Fruit fly (Drosophila melanogaster): Measurements from ENCODE around the gene Or98b.
A peak's percentile ranks its signal among the peaks of the same experiment; 100 is the strongest.

Or98b gene

dm6 chr3R:28336046-28336771, 15.8 kb upstream of the Or98b start, which contains the start of gene larp (continued):
- TF ChIP-seq peb (GFP tag; IDR thresholded peaks at IDR 0.05), result no peak
- TF ChIP-seq CG31365 (tag; optimal IDR thresholded peaks at IDR 0.05), result no peak
- peak; percentile 87 for TF ChIP-seq dm (GFP tag; optimal IDR thresholded peaks at IDR 0.05)
- peak; percentile 36 for TF ChIP-seq Meics (GFP tag; optimal IDR thresholded peaks at IDR 0.05)
- no peak for TF ChIP-seq Ravus (GFP tag; IDR thresholded peaks at IDR 0.05)
- TF ChIP-seq Dad (GFP tag; optimal IDR thresholded peaks at IDR 0.05), result peak; percentile 55
- TF ChIP-seq CG18011 (GFP tag; optimal IDR thresholded peaks at IDR 0.05), result no peak
- no peak for TF ChIP-seq Deaf1 (tag; optimal IDR thresholded peaks at IDR 0.05)
- no peak for TF ChIP-seq CG12071 (GFP tag; optimal IDR thresholded peaks at IDR 0.05)
- no peak for TF ChIP-seq Hr78 (GFP tag; optimal IDR thresholded peaks at IDR 0.05)
- TF ChIP-seq luna (GFP tag; optimal IDR thresholded peaks at IDR 0.05), result peak; percentile 58
- TF ChIP-seq da (GFP tag; optimal IDR thresholded peaks at IDR 0.05), result peak; percentile 27
- TF ChIP-seq E2f2 (GFP tag; IDR thresholded peaks at IDR 0.05), result peak; percentile 84
- peak; percentile 75 for TF ChIP-seq Chrac-16 (GFP tag; optimal IDR thresholded peaks at IDR 0.05)
- TF ChIP-seq ac (GFP tag; optimal IDR thresholded peaks at IDR 0.05), result no peak
- peak; percentile 83 for TF ChIP-seq CG11456 (GFP tag; IDR thresholded peaks at IDR 0.05)
- peak; percentile 49 for TF ChIP-seq CG1602 (GFP tag; optimal IDR thresholded peaks at IDR 0.05)
- TF ChIP-seq gsb-n (tag; optimal IDR thresholded peaks at IDR 0.05), result peak; percentile 28
- TF ChIP-seq Camta (GFP tag; optimal IDR thresholded peaks at IDR 0.05), result peak; percentile 45
- peak; percentile 50; the same call in 1 of the 3 replicates for TF ChIP-seq so (GFP tag; IDR thresholded peaks at IDR 0.05)
- no peak for TF ChIP-seq Trl (optimal IDR thresholded peaks at IDR 0.05)
- peak; percentile 43 for TF ChIP-seq Trl (GFP tag; optimal IDR thresholded peaks at IDR 0.05)
- TF ChIP-seq CG31224 (GFP tag; IDR thresholded peaks at IDR 0.05), result peak; percentile 50; the same call in 1 of the 2 replicates
- TF ChIP-seq her (GFP tag; optimal IDR thresholded peaks at IDR 0.05), result no peak
- TF ChIP-seq B-H2 (GFP tag; optimal IDR thresholded peaks at IDR 0.05), result peak; percentile 77
- TF ChIP-seq CG4360 (GFP tag; IDR thresholded peaks at IDR 0.05), result no peak
- TF ChIP-seq Stat92E (GFP tag; optimal IDR thresholded peaks at IDR 0.05), result no peak
- peak; percentile 73 for TF ChIP-seq YL-1 (GFP tag; optimal IDR thresholded peaks at IDR 0.05)
- peak; percentile 53 for TF ChIP-seq Awh (GFP tag; IDR thresholded peaks at IDR 0.05)
- TF ChIP-seq Sry-δ (GFP tag; optimal IDR thresholded peaks at IDR 0.05), result peak; percentile 92
- no peak for TF ChIP-seq CG2199 (GFP tag; IDR thresholded peaks at IDR 0.05)
- peak; percentile 82 for TF ChIP-seq Mad (GFP tag; optimal IDR thresholded peaks at IDR 0.05)
- peak; percentile 73 for TF ChIP-seq CG11085 (GFP tag; IDR thresholded peaks at IDR 0.05)
- TF ChIP-seq CG17802 (tag; optimal IDR thresholded peaks at IDR 0.05), result peak; percentile 50
- TF ChIP-seq h (optimal IDR thresholded peaks at IDR 0.05), result no peak
- no peak for TF ChIP-seq rib (GFP tag; IDR thresholded peaks at IDR 0.05)
- peak; percentile 63; the same call in 2 of the 3 replicates for TF ChIP-seq dysf (GFP tag; IDR thresholded peaks at IDR 0.05)
- TF ChIP-seq crc (GFP tag; optimal IDR thresholded peaks at IDR 0.05), result peak; percentile 46
- peak; percentile 71 for TF ChIP-seq Dp (GFP tag; optimal IDR thresholded peaks at IDR 0.05)
- no peak; the same call in 1 of the 2 replicates for TF ChIP-seq CG10321 (GFP tag; IDR thresholded peaks at IDR 0.05)
- TF ChIP-seq unc-4 (GFP tag; IDR thresholded peaks at IDR 0.05; ENCODE audit: partially characterized antibody), result peak; percentile 84
- no peak for TF ChIP-seq CG5180 (GFP tag; optimal IDR thresholded peaks at IDR 0.05)
- peak; percentile 69; the same call in 2 of the 3 replicates for TF ChIP-seq ci (GFP tag; IDR thresholded peaks at IDR 0.05)
- no peak for TF ChIP-seq Doc2 (GFP tag; IDR thresholded peaks at IDR 0.05)
- TF ChIP-seq HmgD (GFP tag; optimal IDR thresholded peaks at IDR 0.05), result no peak
- TF ChIP-seq CG9817 (tag; optimal IDR thresholded peaks at IDR 0.05), result peak; percentile 76
- peak; percentile 65 for TF ChIP-seq CG2129 (GFP tag; IDR thresholded peaks at IDR 0.05; ENCODE audit: partially characterized antibody)
- peak; percentile 47 for TF ChIP-seq CG8944 (GFP tag; optimal IDR thresholded peaks at IDR 0.05)
- peak; percentile 36 for TF ChIP-seq CG18476 (GFP tag; optimal IDR thresholded peaks at IDR 0.05)
- TF ChIP-seq Sox100B (GFP tag; optimal IDR thresholded peaks at IDR 0.05), result peak; percentile 55
- peak; percentile 63 for TF ChIP-seq Sin3A (optimal IDR thresholded peaks at IDR 0.05)
